Worm (Caenorhabditis elegans) whole organism, late embryonic: ENCODE results near the gene Y60A9A.1.

ENCODE experiments used
- ama-1 ChIP-seq: fragments of 150-350 bp; optimal IDR thresholded peaks from 2 replicates; lab custom pipeline; 2014
- dmd-4 ChIP-seq: sonication (generic microtip); optimal IDR thresholded peaks from 2 replicates; lab custom pipeline; 2016; ENCODE audit warnings: borderline replicate concordance, missing genetic modification characterization, missing compliant biosample characterization
- hlh-30 ChIP-seq: sonication (generic microtip); optimal IDR thresholded peaks from 2 replicates; lab custom pipeline; 2017; ENCODE audit warnings: antibody characterized with exemption, missing genetic modification characterization, missing compliant biosample characterization; ENCODE audit not compliant: insufficient read depth
- odd-2 ChIP-seq: sonication (generic microtip); optimal IDR thresholded peaks from 2 replicates; lab custom pipeline; 2017; ENCODE audit warnings: antibody characterized with exemption, mild to moderate bottlenecking, missing genetic modification characterization, missing compliant biosample characterization
- pha-4 ChIP-seq: fragments of 150-350 bp; optimal IDR thresholded peaks from 2 replicates; lab custom pipeline; 2018; ENCODE audit warnings: missing biosample characterization, missing genetic modification reagents, missing genetic modification characterization
- sox-2 ChIP-seq: fragments of 200-800 bp; sonication (Bioruptor generic); IDR thresholded peaks from 2 replicates; pipeline ENCODE4 v1.3.6; 2022; ENCODE audit warnings: missing genetic modification reagents, missing genetic modification characterization, missing compliant biosample characterization
- unc-55 ChIP-seq: sonication (generic microtip); optimal IDR thresholded peaks from 2 replicates; lab custom pipeline; 2017; ENCODE audit warnings: missing biosample characterization, missing genetic modification reagents, missing genetic modification characterization

ce11 chrX:14335220-14335619, 41.8 kb downstream of the Y60A9A.1 start, which contains the start of gene K04G11.1:
- TF ChIP-seq unc-55 (GFP tag; lab: Kevin White, UChicago), result no peak
- no peak for TF ChIP-seq dmd-4 (tag; lab: Kevin White, UChicago)
- no peak for TF ChIP-seq ama-1 (lab: Kevin White, UChicago)
- no peak for TF ChIP-seq odd-2
- TF ChIP-seq pha-4 (tag; lab: Kevin White, UChicago), result no peak
- no peak for TF ChIP-seq sox-2 (GFP tag; lab: Robert Waterston, UW)
- TF ChIP-seq hlh-30, result no peak
